Worm (Caenorhabditis elegans): ENCODE measurements around the gene ZK353.10.

ce11 chrIII:8426271-8426670, 32.0 kb upstream of the ZK353.10 start, which contains the start of gene cec-1:
- TF ChIP-seq skn-1 (tag; optimal IDR thresholded peaks at IDR 0.05) (no peak), R02D3.7 (tag; optimal IDR thresholded peaks at IDR 0.05) (no peak), fkh-10 (GFP tag; optimal IDR thresholded peaks at IDR 0.05) (no peak), lin-15B (tag; optimal IDR thresholded peaks at IDR 0.05) (no peak), ceh-16 (tag; optimal IDR thresholded peaks at IDR 0.05) (no peak)

Measured in whole organism, L3 larva.